Fruit fly (Drosophila melanogaster) whole organism, embryonic: ENCODE results near the gene nenya.

Experiments
- BEAF-32 ChIP-seq: fragments of 200-800 bp; sonication (Bioruptor generic); optimal IDR thresholded peaks from 3 replicates; lab custom pipeline; 2017; ENCODE audit warnings: missing biosample characterization, missing genetic modification characterization, mild to moderate bottlenecking, moderate library complexity, missing genetic modification reagents
- Bgb ChIP-seq: fragments of 200-800 bp; sonication (Bioruptor generic); IDR thresholded peaks from 2 replicates; pipeline ENCODE4 v1.3.6; 2022; ENCODE audit warnings: missing biosample characterization, missing genetic modification characterization; ENCODE audit not compliant: partially characterized antibody
- CG10147 ChIP-seq: fragments of 200-800 bp; sonication (Bioruptor generic); optimal IDR thresholded peaks from 2 replicates; lab custom pipeline; 2019; ENCODE audit warnings: missing biosample characterization, mild to moderate bottlenecking, missing genetic modification characterization, moderate library complexity
- CG12104 ChIP-seq: fragments of 200-800 bp; sonication (Bioruptor generic); optimal IDR thresholded peaks from 3 replicates; lab custom pipeline; 2016; ENCODE audit warnings: missing biosample characterization, missing genetic modification characterization
- CG12659 ChIP-seq: fragments of 200-800 bp; sonication (Bioruptor generic); optimal IDR thresholded peaks from 3 replicates; lab custom pipeline; 2017; ENCODE audit warnings: mild to moderate bottlenecking, missing biosample characterization, missing genetic modification reagents, missing genetic modification characterization
- CG13287 ChIP-seq: fragments of 200-800 bp; sonication (Bioruptor generic); IDR thresholded peaks from 2 replicates; pipeline ENCODE4 v1.3.6; 2022; ENCODE audit warnings: missing biosample characterization, missing genetic modification characterization; ENCODE audit not compliant: partially characterized antibody
- CG15479 ChIP-seq: fragments of 200-800 bp; sonication (Bioruptor generic); optimal IDR thresholded peaks from 3 replicates; lab custom pipeline; 2019; ENCODE audit warnings: missing biosample characterization, mild to moderate bottlenecking, missing genetic modification characterization, moderate library complexity
- CG15696 ChIP-seq: fragments of 200-800 bp; sonication (Bioruptor generic); optimal IDR thresholded peaks from 2 replicates; lab custom pipeline; 2019; ENCODE audit warnings: missing biosample characterization, mild to moderate bottlenecking, missing genetic modification characterization, moderate library complexity
- CG1603 ChIP-seq: fragments of 200-800 bp; sonication (Bioruptor generic); optimal IDR thresholded peaks from 2 replicates; lab custom pipeline; 2019; ENCODE audit warnings: missing biosample characterization, mild to moderate bottlenecking, missing genetic modification characterization, moderate library complexity
- CG17361 ChIP-seq: fragments of 200-800 bp; sonication (Bioruptor generic); IDR thresholded peaks from 3 replicates; pipeline ENCODE4 v1.3.6; 2022; ENCODE audit warnings: missing biosample characterization, missing genetic modification characterization
- CG31441 ChIP-seq: fragments of 200-800 bp; sonication (Bioruptor generic); IDR thresholded peaks from 2 replicates; pipeline ENCODE4 v1.3.6; 2022; ENCODE audit warnings: missing biosample characterization, missing genetic modification characterization
- CG33557 ChIP-seq: fragments of 200-800 bp; sonication (Bioruptor generic); optimal IDR thresholded peaks from 2 replicates; lab custom pipeline; 2019; ENCODE audit warnings: missing biosample characterization, mild to moderate bottlenecking, missing genetic modification characterization, moderate library complexity
- CG34224 ChIP-seq: fragments of 200-800 bp; sonication (Bioruptor generic); IDR thresholded peaks from 3 replicates; pipeline ENCODE4 v1.3.6; 2022; ENCODE audit warnings: missing biosample characterization, missing genetic modification characterization; ENCODE audit not compliant: partially characterized antibody
- CG3847 ChIP-seq: fragments of 200-800 bp; sonication (Bioruptor generic); IDR thresholded peaks from 2 replicates; pipeline ENCODE4 v1.3.6; 2022; ENCODE audit warnings: missing biosample characterization, missing genetic modification characterization
- CG4617 ChIP-seq: fragments of 200-800 bp; sonication (Bioruptor generic); optimal IDR thresholded peaks from 3 replicates; lab custom pipeline; 2016; ENCODE audit warnings: missing biosample characterization, missing genetic modification characterization, borderline replicate concordance
- CG8290 ChIP-seq, 3 experiments: fragments of 200-800 bp; sonication (Bioruptor generic); optimal IDR thresholded peaks; 2 replicates each; lab custom pipeline; 2016 to 2019; ENCODE audit warnings: missing biosample characterization in 3 of 3, missing genetic modification characterization in 3 of 3, mild to moderate bottlenecking in 2 of 3, moderate library complexity in 1 of 3
- CG9215 ChIP-seq: fragments of 200-800 bp; sonication (Bioruptor generic); IDR thresholded peaks from 2 replicates; pipeline ENCODE4 v1.3.6; 2022; ENCODE audit warnings: missing biosample characterization, missing genetic modification characterization
- CHES-1-like ChIP-seq: fragments of 200-800 bp; sonication (Bioruptor generic); optimal IDR thresholded peaks from 2 replicates; lab custom pipeline; 2016; ENCODE audit warnings: missing biosample characterization, missing genetic modification characterization
- Chrac-16 ChIP-seq: fragments of 200-800 bp; sonication (Bioruptor generic); optimal IDR thresholded peaks from 3 replicates; lab custom pipeline; 2016; ENCODE audit warnings: missing biosample characterization, missing genetic modification characterization
- CoRest ChIP-seq: fragments of 200-800 bp; sonication (Bioruptor generic); optimal IDR thresholded peaks from 3 replicates; lab custom pipeline; 2018; ENCODE audit warnings: missing biosample characterization, mild to moderate bottlenecking, missing genetic modification characterization, moderate library complexity
- Deaf1 ChIP-seq: fragments of 200-800 bp; optimal IDR thresholded peaks from 3 replicates; lab custom pipeline; 2019; ENCODE audit warnings: missing biosample characterization, mild to moderate bottlenecking, missing genetic modification characterization, moderate library complexity
- Dek ChIP-seq: fragments of 200-800 bp; sonication (Bioruptor generic); optimal IDR thresholded peaks from 3 replicates; lab custom pipeline; 2019; ENCODE audit warnings: missing biosample characterization, mild to moderate bottlenecking, missing genetic modification characterization, moderate library complexity
- Gug ChIP-seq: fragments of 200-800 bp; sonication (Bioruptor generic); IDR thresholded peaks from 4 replicates; pipeline ENCODE4 v1.3.6; 2022; ENCODE audit warnings: missing biosample characterization, missing genetic modification characterization
- HLH54F ChIP-seq: fragments of 200-800 bp; sonication (Bioruptor generic); optimal IDR thresholded peaks from 3 replicates; lab custom pipeline; 2016; ENCODE audit warnings: missing biosample characterization, missing genetic modification characterization
- HmgD ChIP-seq: fragments of 200-800 bp; sonication (Bioruptor generic); optimal IDR thresholded peaks from 3 replicates; lab custom pipeline; 2016; ENCODE audit warnings: missing biosample characterization, missing genetic modification characterization
- HmgZ ChIP-seq: fragments of 200-800 bp; sonication (Bioruptor generic); optimal IDR thresholded peaks from 2 replicates; lab custom pipeline; 2018; ENCODE audit warnings: missing biosample characterization, mild to moderate bottlenecking, missing genetic modification characterization
- Hr51 ChIP-seq, 2 experiments: fragments of 200-800 bp; sonication (Bioruptor generic); optimal IDR thresholded peaks; 2 replicates in 1 of 2; 3 replicates in 1 of 2; lab custom pipeline; 2016 to 2018; ENCODE audit warnings: missing biosample characterization in 2 of 2, missing genetic modification characterization in 2 of 2, mild to moderate bottlenecking in 1 of 2, moderate library complexity in 1 of 2
- Jarid2 ChIP-seq: fragments of 200-800 bp; sonication (Bioruptor generic); optimal IDR thresholded peaks from 3 replicates; lab custom pipeline; 2017; ENCODE audit warnings: mild to moderate bottlenecking, missing biosample characterization, missing genetic modification reagents, missing genetic modification characterization
- Lpt ChIP-seq: fragments of >200 bp; optimal IDR thresholded peaks from 2 replicates; lab custom pipeline; 2018; ENCODE audit warnings: missing biosample characterization, missing genetic modification characterization
- MBD-R2 ChIP-seq: fragments of 200-800 bp; sonication (Bioruptor generic); IDR thresholded peaks from 2 replicates; pipeline ENCODE4 v1.3.6; 2022; ENCODE audit warnings: missing biosample characterization, missing genetic modification characterization
- MESR4 ChIP-seq: fragments of 200-800 bp; sonication (Bioruptor generic); optimal IDR thresholded peaks from 2 replicates; lab custom pipeline; 2018; ENCODE audit warnings: missing biosample characterization, mild to moderate bottlenecking, missing genetic modification characterization, moderate library complexity
- Med ChIP-seq: fragments of 200-800 bp; sonication (Bioruptor generic); peaks from one replicate; lab custom pipeline; 2016; ENCODE audit warnings: missing biosample characterization, missing genetic modification characterization, mild to moderate bottlenecking, inconsistent platforms, moderate library complexity
- NC2β ChIP-seq: fragments of 200-800 bp; sonication (Bioruptor generic); optimal IDR thresholded peaks from 2 replicates; lab custom pipeline; 2016; ENCODE audit warnings: missing biosample characterization, missing genetic modification characterization
- Xbp1 ChIP-seq: fragments of 200-800 bp; sonication (Bioruptor generic); optimal IDR thresholded peaks from 3 replicates; lab custom pipeline; 2016; ENCODE audit warnings: missing biosample characterization, mild to moderate bottlenecking, missing genetic modification characterization
- YL-1 ChIP-seq: fragments of 200-800 bp; sonication (Bioruptor generic); optimal IDR thresholded peaks from 3 replicates; lab custom pipeline; 2017; ENCODE audit warnings: missing biosample characterization, mild to moderate bottlenecking, missing genetic modification characterization
- chn ChIP-seq: fragments of 200-800 bp; sonication (Bioruptor generic); optimal IDR thresholded peaks from 2 replicates; lab custom pipeline; 2016; ENCODE audit warnings: missing biosample characterization, missing genetic modification characterization
- danr ChIP-seq: fragments of 200-800 bp; sonication (Bioruptor generic); IDR thresholded peaks from 2 replicates; pipeline ENCODE4 v1.3.6; 2022; ENCODE audit warnings: missing biosample characterization, missing genetic modification characterization
- dm ChIP-seq: fragments of 200-800 bp; sonication (Bioruptor generic); optimal IDR thresholded peaks from 3 replicates; lab custom pipeline; 2016; ENCODE audit warnings: missing biosample characterization, missing genetic modification characterization
- fd102C ChIP-seq: fragments of 200-800 bp; sonication (Bioruptor generic); optimal IDR thresholded peaks from 2 replicates; lab custom pipeline; 2018; ENCODE audit warnings: missing biosample characterization, mild to moderate bottlenecking, missing genetic modification characterization, moderate library complexity
- inv ChIP-seq: fragments of 200-800 bp; sonication (Bioruptor generic); IDR thresholded peaks from 2 replicates; pipeline ENCODE4 v1.3.6; 2022; ENCODE audit warnings: missing biosample characterization, missing genetic modification characterization; ENCODE audit not compliant: partially characterized antibody
- ken ChIP-seq: fragments of 200-800 bp; sonication (Bioruptor generic); IDR thresholded peaks from 3 replicates; pipeline ENCODE4 v1.3.6; 2022; ENCODE audit warnings: missing biosample characterization, missing genetic modification characterization
- klu ChIP-seq: fragments of 200-800 bp; sonication (Bioruptor generic); IDR thresholded peaks from 2 replicates; pipeline ENCODE4 v1.3.6; 2022; ENCODE audit warnings: missing biosample characterization, missing genetic modification characterization
- org-1 ChIP-seq: fragments of 200-800 bp; sonication (Bioruptor generic); optimal IDR thresholded peaks from 2 replicates; lab custom pipeline; 2017; ENCODE audit warnings: missing biosample characterization, missing genetic modification characterization
- pb ChIP-seq: fragments of 200-800 bp; sonication (Bioruptor generic); optimal IDR thresholded peaks from 3 replicates; lab custom pipeline; 2016; ENCODE audit warnings: missing biosample characterization, missing genetic modification characterization
- row ChIP-seq: fragments of 200-800 bp; sonication (Bioruptor generic); IDR thresholded peaks from 3 replicates; pipeline ENCODE4 v1.3.6; 2022; ENCODE audit warnings: missing biosample characterization, missing genetic modification characterization
- unc-4 ChIP-seq: fragments of 200-800 bp; sonication (Bioruptor generic); IDR thresholded peaks from 2 replicates; pipeline ENCODE4 v1.3.6; 2022; ENCODE audit warnings: missing biosample characterization, missing genetic modification characterization; ENCODE audit not compliant: partially characterized antibody
- vfl ChIP-seq: fragments of 200-800 bp; sonication (Bioruptor generic); optimal IDR thresholded peaks from 2 replicates; lab custom pipeline; 2016; ENCODE audit warnings: missing biosample characterization, missing genetic modification characterization

Gene nenya

DNA sequence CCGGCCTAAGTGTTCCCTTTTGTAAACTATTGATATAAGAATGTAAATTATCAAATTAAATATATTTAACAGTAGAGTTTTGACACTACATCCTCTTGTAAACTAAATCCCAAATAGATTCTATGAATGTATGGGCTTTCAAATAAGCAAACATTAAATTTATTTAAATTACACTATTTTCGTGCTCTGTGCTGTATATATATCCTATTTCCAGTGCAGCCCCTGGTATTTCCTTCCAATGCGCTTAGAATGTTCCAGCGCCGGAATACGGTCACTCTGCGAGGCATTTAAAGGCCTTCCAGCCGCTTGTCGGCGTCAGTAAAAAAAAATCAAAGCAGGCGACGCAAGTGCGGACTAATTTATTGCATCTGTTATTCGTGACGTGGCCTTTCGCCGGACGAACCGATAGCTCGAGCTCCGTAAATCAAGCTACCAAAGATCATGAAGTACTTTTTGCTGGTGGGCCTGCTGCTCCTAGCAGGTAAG lies 20.5 kb upstream of the nenya start, which contains the start of gene Gp93 (continued):
- TF ChIP-seq HLH54F (GFP tag; lab: Kevin White, UChicago) = peak; percentile 48
- no peak for TF ChIP-seq pb (GFP tag; lab: Kevin White, UChicago)
- TF ChIP-seq CG17361 = peak; percentile 85
- TF ChIP-seq Gug (GFP tag; lab: Robert Waterston, UW) = peak; percentile 35; the same call in 2 of the 4 replicates
- peak; percentile 49 for TF ChIP-seq CG3847 (GFP tag; lab: Robert Waterston, UW)
- peak; percentile 48; the same call in 1 of the 2 replicates for TF ChIP-seq danr (GFP tag; lab: Robert Waterston, UW)
- TF ChIP-seq CG33557 (GFP tag; lab: Kevin White, UChicago) = peak; percentile 45
- TF ChIP-seq unc-4 (GFP tag; lab: Robert Waterston, UW) = no peak
- TF ChIP-seq CoRest = peak; percentile 74
- TF ChIP-seq CG12659 (GFP tag; lab: Kevin White, UChicago) = peak; percentile 46
- TF ChIP-seq, all 482 proteins: peak for 240

DNA sequence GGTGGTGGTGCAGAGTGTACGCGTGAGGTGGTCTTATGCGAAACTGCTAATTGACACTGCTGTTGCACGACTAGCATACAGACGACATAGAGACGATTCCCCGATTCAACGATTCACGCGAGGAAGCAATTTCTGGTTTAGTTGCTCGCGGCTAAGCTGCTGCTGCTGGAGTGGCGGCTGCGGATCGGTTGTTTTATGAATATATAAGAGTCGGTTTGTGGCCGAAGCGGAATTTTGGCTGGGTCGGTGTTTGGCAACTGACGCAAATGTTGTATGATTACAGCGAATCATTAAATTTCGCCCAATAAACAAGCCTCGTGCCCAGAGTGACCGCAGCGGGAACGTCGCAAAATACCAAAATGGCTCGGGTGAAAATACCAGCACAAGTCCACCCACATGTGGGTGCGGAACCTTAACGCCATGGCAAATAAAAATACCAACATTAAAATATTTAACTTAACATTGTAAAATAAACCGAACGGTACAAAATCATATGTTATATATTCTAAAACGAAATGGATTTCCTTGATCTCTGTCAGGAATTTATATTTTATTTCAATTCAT lies 19.8 kb upstream of the nenya start, which contains the start of gene mfrn:
TSS of gene mfrn (minus strand) at position 340 of the 564 bp plus-strand sequence.
- TF ChIP-seq CG15479 (GFP tag; lab: Kevin White, UChicago) (peak; percentile 36), CG9215 (no peak), HmgZ (tag; lab: Kevin White, UChicago) (peak; percentile 30), CG15696 (tag; lab: Kevin White, UChicago) (no peak), dm (GFP tag; lab: Kevin White, UChicago) (peak; percentile 62), klu (GFP tag; lab: Robert Waterston, UW) (peak; percentile 16; the same call in 1 of the 2 replicates), CG10147 (no peak), CG8290 (GFP tag; optimal IDR thresholded peaks at IDR 0.05; lab: Kevin White, UChicago) (no peak), CG8290 (tag; optimal IDR thresholded peaks at IDR 0.05; lab: Kevin White, UChicago) (peak in 1 of 2 experiments; percentile 35), CG34224 (peak; percentile 29; the same call in 1 of the 3 replicates), Deaf1 (peak; percentile 49), Med (GFP tag; lab: Kevin White, UChicago) (peak; percentile 69), org-1 (GFP tag; lab: Kevin White, UChicago) (no peak), Lpt (GFP tag; lab: Kevin White, UChicago) (no peak), CG4617 (GFP tag; lab: Kevin White, UChicago) (peak; percentile 46), Hr51 (GFP tag; optimal IDR thresholded peaks at IDR 0.05; lab: Kevin White, UChicago) (no peak), inv (GFP tag; lab: Robert Waterston, UW) (peak; percentile 19; the same call in 1 of the 2 replicates), MESR4 (peak; percentile 74), CG1603 (tag; lab: Kevin White, UChicago) (peak; percentile 49), fd102C (GFP tag; lab: Kevin White, UChicago) (no peak), ken (GFP tag; lab: Robert Waterston, UW) (no peak), CG31441 (GFP tag; lab: Robert Waterston, UW) (no peak), BEAF-32 (GFP tag; lab: Kevin White, UChicago) (peak; percentile 30), CG12104 (GFP tag; lab: Kevin White, UChicago) (no peak), HmgD (no peak), Bgb (GFP tag; lab: Robert Waterston, UW) (peak; percentile 39; the same call in 1 of the 2 replicates), CHES-1-like (GFP tag; lab: Kevin White, UChicago) (no peak), Jarid2 (GFP tag; lab: Kevin White, UChicago) (peak; percentile 22), Chrac-16 (no peak), NC2β (GFP tag; lab: Kevin White, UChicago) (no peak), CG13287 (GFP tag; lab: Robert Waterston, UW) (peak; percentile 26; the same call in 1 of the 2 replicates), Dek (tag; lab: Kevin White, UChicago) (no peak), chn (GFP tag; lab: Kevin White, UChicago) (peak; percentile 10), YL-1 (peak; percentile 57), vfl (GFP tag; lab: Kevin White, UChicago) (no peak), row (peak; percentile 5; the same call in 1 of the 3 replicates), Xbp1 (GFP tag; lab: Kevin White, UChicago) (no peak), MBD-R2 (peak; percentile 47)
